Worm (Caenorhabditis elegans): Measurements from ENCODE around the gene sqt-2.

- TF ChIP-seq M03D4.4 (tag; optimal IDR thresholded peaks at IDR 0.05) (no peak), elt-1 (tag; optimal IDR thresholded peaks at IDR 0.05; ENCODE audit: borderline replicate concordance, insufficient read depth) (no peak), nhr-76 (tag; optimal IDR thresholded peaks at IDR 0.05) (no peak), blmp-1 (tag; optimal IDR thresholded peaks at IDR 0.05) (no peak), unc-39 (tag; optimal IDR thresholded peaks at IDR 0.05) (no peak), ceh-83 (GFP tag; optimal IDR thresholded peaks at IDR 0.05) (no peak), nhr-12 (tag; optimal IDR thresholded peaks at IDR 0.05) (no peak), mep-1 (tag; optimal IDR thresholded peaks at IDR 0.05) (no peak), sptf-1 (tag; optimal IDR thresholded peaks at IDR 0.05) (no peak), nhr-237 (tag; optimal IDR thresholded peaks at IDR 0.05) (no peak), pha-4 (tag; optimal IDR thresholded peaks at IDR 0.05) (no peak), snpc-4 (tag; optimal IDR thresholded peaks at IDR 0.05) (no peak), ztf-11 (tag; optimal IDR thresholded peaks at IDR 0.05) (no peak)
These were observed 46.2 kb downstream of the sqt-2 start, which contains the start of gene egl-26 for ce11 chrII:69354-69753.

Measured in whole organism, mixed stage, embryonic.